Fruit fly (Drosophila melanogaster) whole organism, embryonic: ENCODE measurements around the gene djl.

ENCODE experiments used
- Awh ChIP-seq: fragments of 200-800 bp; sonication (Bioruptor generic); IDR thresholded peaks from 2 replicates; pipeline ENCODE4, ENCODE4 v1.3.6; 2022; ENCODE audit warnings: missing biosample characterization, missing genetic modification characterization
- Bgb ChIP-seq: fragments of 200-800 bp; sonication (Bioruptor generic); IDR thresholded peaks from 2 replicates; pipeline ENCODE4 v1.3.6; 2022; ENCODE audit warnings: missing biosample characterization, missing genetic modification characterization; ENCODE audit not compliant: partially characterized antibody
- BtbVII ChIP-seq: fragments of 200-800 bp; sonication (Bioruptor generic); optimal IDR thresholded peaks from 3 replicates; lab custom pipeline; 2017; ENCODE audit warnings: missing biosample characterization, mild to moderate bottlenecking, missing genetic modification characterization
- CG11085 ChIP-seq: fragments of 200-800 bp; sonication (Bioruptor generic); IDR thresholded peaks from 2 replicates; pipeline ENCODE4 v1.3.6; 2022; ENCODE audit warnings: missing biosample characterization, missing genetic modification characterization
- CG11695 ChIP-seq: fragments of 200-800 bp; sonication (Bioruptor generic); IDR thresholded peaks from 3 replicates; pipeline ENCODE4 v1.3.6; 2022; ENCODE audit warnings: missing biosample characterization, missing genetic modification characterization
- CG12236 ChIP-seq: fragments of 200-800 bp; sonication (Bioruptor generic); optimal IDR thresholded peaks from 2 replicates; lab custom pipeline; 2016; ENCODE audit warnings: missing biosample characterization, missing genetic modification characterization
- CG14965 ChIP-seq: fragments of 200-800 bp; sonication (Bioruptor generic); optimal IDR thresholded peaks from 2 replicates; lab custom pipeline; 2016; ENCODE audit warnings: missing biosample characterization, missing genetic modification characterization, borderline replicate concordance
- CG18599 ChIP-seq: fragments of 200-800 bp; sonication (Bioruptor generic); optimal IDR thresholded peaks from 3 replicates; lab custom pipeline; 2017; ENCODE audit warnings: missing biosample characterization, missing genetic modification characterization, mild to moderate bottlenecking, moderate library complexity, missing genetic modification reagents
- CG32532 ChIP-seq: fragments of 200-800 bp; sonication (Bioruptor generic); IDR thresholded peaks from 2 replicates; pipeline ENCODE4 v1.3.6; 2022; ENCODE audit warnings: missing biosample characterization, missing genetic modification characterization
- CG6683 ChIP-seq: fragments of 200-800 bp; sonication (Bioruptor generic); optimal IDR thresholded peaks from 2 replicates; lab custom pipeline; 2017; ENCODE audit warnings: missing biosample characterization, mild to moderate bottlenecking, missing genetic modification characterization, missing genetic modification reagents
- CG8290 ChIP-seq, 3 experiments: fragments of 200-800 bp; sonication (Bioruptor generic); optimal IDR thresholded peaks; 2 replicates each; lab custom pipeline; 2016 to 2019; ENCODE audit warnings: missing biosample characterization in 3 of 3, missing genetic modification characterization in 3 of 3, mild to moderate bottlenecking in 2 of 3, moderate library complexity in 1 of 3
- CG9797 ChIP-seq: fragments of 200-800 bp; sonication (Bioruptor generic); optimal IDR thresholded peaks from 3 replicates; lab custom pipeline; 2018; ENCODE audit warnings: missing biosample characterization, mild to moderate bottlenecking, missing genetic modification characterization
- D19A ChIP-seq: fragments of 200-800 bp; optimal IDR thresholded peaks from 3 replicates; lab custom pipeline; 2019; ENCODE audit warnings: missing biosample characterization, mild to moderate bottlenecking, missing genetic modification characterization, moderate library complexity
- Dip3 ChIP-seq: fragments of 200-800 bp; sonication (Bioruptor generic); optimal IDR thresholded peaks from 3 replicates; lab custom pipeline; 2016; ENCODE audit warnings: missing biosample characterization, missing genetic modification characterization
- Doc2 ChIP-seq: fragments of 200-800 bp; sonication (Bioruptor generic); IDR thresholded peaks from 2 replicates; pipeline ENCODE4 v1.3.6; 2022; ENCODE audit warnings: missing biosample characterization, missing genetic modification characterization
- Doc3 ChIP-seq: fragments of 200-800 bp; sonication (Bioruptor generic); IDR thresholded peaks from 3 replicates; pipeline ENCODE4 v1.3.6; 2022; ENCODE audit warnings: missing biosample characterization, missing genetic modification characterization; ENCODE audit not compliant: partially characterized antibody
- Eip74EF ChIP-seq, 2 experiments: fragments of 200-800 bp in 1 of 2; fragments of >200 bp in 1 of 2; sonication (Bioruptor generic) in 1 of 2; optimal IDR thresholded peaks; 2 replicates each; lab custom pipeline; 2017 to 2019; ENCODE audit warnings: missing biosample characterization in 2 of 2, missing genetic modification characterization in 2 of 2, mild to moderate bottlenecking in 1 of 2, moderate library complexity in 1 of 2
- Fer1 ChIP-seq: fragments of 200-800 bp; sonication (Bioruptor generic); optimal IDR thresholded peaks from 2 replicates; lab custom pipeline; 2017; ENCODE audit warnings: missing biosample characterization, mild to moderate bottlenecking, missing genetic modification characterization
- GATAe ChIP-seq: fragments of 200-800 bp; sonication (Bioruptor generic); conservative IDR thresholded peaks from 2 replicates; pipeline ENCODE4 v1.3.6; 2022; ENCODE audit warnings: missing biosample characterization, missing genetic modification characterization
- Gsc ChIP-seq: fragments of 200-800 bp; sonication (Bioruptor generic); IDR thresholded peaks from 2 replicates; pipeline ENCODE4 v1.3.6; 2022; ENCODE audit warnings: missing biosample characterization, missing genetic modification characterization
- Gug ChIP-seq: fragments of 200-800 bp; sonication (Bioruptor generic); IDR thresholded peaks from 4 replicates; pipeline ENCODE4 v1.3.6; 2022; ENCODE audit warnings: missing biosample characterization, missing genetic modification characterization
- HLH4C ChIP-seq: fragments of 200-800 bp; sonication (Bioruptor generic); IDR thresholded peaks from 3 replicates; pipeline ENCODE4 v1.3.6; 2022; ENCODE audit warnings: missing biosample characterization, missing genetic modification characterization; ENCODE audit not compliant: partially characterized antibody
- HmgD ChIP-seq: fragments of 200-800 bp; sonication (Bioruptor generic); optimal IDR thresholded peaks from 3 replicates; lab custom pipeline; 2016; ENCODE audit warnings: missing biosample characterization, missing genetic modification characterization
- Meics ChIP-seq: fragments of 200-800 bp; sonication (Bioruptor generic); optimal IDR thresholded peaks from 2 replicates; lab custom pipeline; 2017; ENCODE audit warnings: missing biosample characterization, mild to moderate bottlenecking, missing genetic modification characterization
- Mes4 ChIP-seq: fragments of 200-800 bp; sonication (Bioruptor generic); optimal IDR thresholded peaks from 2 replicates; lab custom pipeline; 2016; ENCODE audit warnings: missing biosample characterization, missing genetic modification characterization
- Opbp ChIP-seq: fragments of 200-800 bp; sonication (Bioruptor generic); IDR thresholded peaks from 3 replicates; pipeline ENCODE4 v1.3.6; 2022; ENCODE audit warnings: missing biosample characterization, missing genetic modification characterization; ENCODE audit not compliant: partially characterized antibody
- Side ChIP-seq: fragments of 200-800 bp; sonication (Bioruptor generic); optimal IDR thresholded peaks from 2 replicates; lab custom pipeline; 2016; ENCODE audit warnings: missing biosample characterization, missing genetic modification characterization
- Sin3A ChIP-seq: fragments of >200 bp; optimal IDR thresholded peaks from 2 replicates; lab custom pipeline; 2018
- TFAM ChIP-seq: fragments of 200-800 bp; sonication (Bioruptor generic); optimal IDR thresholded peaks from 2 replicates; lab custom pipeline; 2017; ENCODE audit warnings: missing biosample characterization, missing genetic modification characterization, inconsistent platforms
- ab ChIP-seq: fragments of 200-800 bp; sonication (Bioruptor generic); optimal IDR thresholded peaks from 2 replicates; lab custom pipeline; 2016; ENCODE audit warnings: missing biosample characterization, missing genetic modification characterization
- az2 ChIP-seq: fragments of 200-800 bp; sonication (Bioruptor generic); optimal IDR thresholded peaks from 3 replicates; lab custom pipeline; 2016; ENCODE audit warnings: missing biosample characterization, missing genetic modification characterization
- br ChIP-seq: fragments of >200 bp; optimal IDR thresholded peaks from 2 replicates; lab custom pipeline; 2017
- cas ChIP-seq: fragments of 200-800 bp; sonication (Bioruptor generic); IDR thresholded peaks from 2 replicates; pipeline ENCODE4 v1.3.6; 2022; ENCODE audit warnings: missing biosample characterization, missing genetic modification characterization
- dan ChIP-seq: fragments of 200-800 bp; sonication (Bioruptor generic); IDR thresholded peaks from 2 replicates; pipeline ENCODE4 v1.3.6; 2022; ENCODE audit warnings: missing biosample characterization, missing genetic modification characterization
- esg ChIP-seq: fragments of 200-800 bp; sonication (Bioruptor generic); conservative IDR thresholded peaks from 2 replicates; pipeline ENCODE4 v1.3.6; 2022; ENCODE audit warnings: missing biosample characterization, missing genetic modification characterization
- exex ChIP-seq: fragments of 200-800 bp; sonication (Bioruptor generic); optimal IDR thresholded peaks from 4 replicates; lab custom pipeline; 2018; ENCODE audit warnings: missing biosample characterization, mild to moderate bottlenecking, missing genetic modification characterization, moderate library complexity
- eyg ChIP-seq: fragments of 200-800 bp; sonication (Bioruptor generic); optimal IDR thresholded peaks from 3 replicates; lab custom pipeline; 2016; ENCODE audit warnings: missing biosample characterization, missing genetic modification characterization
- gro ChIP-seq: fragments of 200-800 bp; sonication (Bioruptor generic); optimal IDR thresholded peaks from 2 replicates; lab custom pipeline; 2016; ENCODE audit warnings: missing biosample characterization, missing genetic modification characterization
- h ChIP-seq: fragments of >200 bp; optimal IDR thresholded peaks from 2 replicates; lab custom pipeline; 2017
- hkb ChIP-seq, 2 experiments: fragments of 200-800 bp in 1 of 2; fragments of >200 bp in 1 of 2; sonication (Bioruptor generic) in 1 of 2; IDR thresholded peaks in 1 of 2; optimal IDR thresholded peaks in 1 of 2; 2 replicates each; pipeline versions ENCODE4 v1.3.6 to Lab custom; 2017 to 2022; ENCODE audit warnings: missing biosample characterization in 1 of 2, missing genetic modification characterization in 1 of 2
- hth ChIP-seq: fragments of >200 bp; optimal IDR thresholded peaks from 2 replicates; lab custom pipeline; 2017; ENCODE audit warnings: inconsistent platforms
- jing ChIP-seq: fragments of 200-800 bp; sonication (Bioruptor generic); optimal IDR thresholded peaks from 2 replicates; lab custom pipeline; 2018; ENCODE audit warnings: missing biosample characterization, mild to moderate bottlenecking, missing genetic modification characterization
- kah ChIP-seq: fragments of 200-800 bp; sonication (Bioruptor generic); optimal IDR thresholded peaks from 2 replicates; lab custom pipeline; 2018; ENCODE audit warnings: missing biosample characterization, mild to moderate bottlenecking, missing genetic modification characterization
- lab ChIP-seq: fragments of 200-800 bp; sonication (Bioruptor generic); optimal IDR thresholded peaks from 3 replicates; lab custom pipeline; 2017; ENCODE audit warnings: missing biosample characterization, missing genetic modification characterization, mild to moderate bottlenecking, moderate library complexity, missing genetic modification reagents
- lbe ChIP-seq: fragments of 200-800 bp; sonication (Bioruptor generic); optimal IDR thresholded peaks from 2 replicates; lab custom pipeline; 2016; ENCODE audit warnings: missing biosample characterization, mild to moderate bottlenecking, missing genetic modification characterization
- p53 ChIP-seq: fragments of 200-800 bp; sonication (Bioruptor generic); optimal IDR thresholded peaks from 2 replicates; lab custom pipeline; 2016; ENCODE audit warnings: missing biosample characterization, missing genetic modification characterization
- pb ChIP-seq: fragments of 200-800 bp; sonication (Bioruptor generic); optimal IDR thresholded peaks from 3 replicates; lab custom pipeline; 2016; ENCODE audit warnings: missing biosample characterization, missing genetic modification characterization
- pros ChIP-seq: fragments of 200-800 bp; sonication (Bioruptor generic); optimal IDR thresholded peaks from 3 replicates; lab custom pipeline; 2019; ENCODE audit warnings: missing biosample characterization, mild to moderate bottlenecking, missing genetic modification characterization, moderate library complexity
- salm ChIP-seq: fragments of 200-800 bp; sonication (Bioruptor generic); optimal IDR thresholded peaks from 2 replicates; lab custom pipeline; 2018; ENCODE audit warnings: missing biosample characterization, mild to moderate bottlenecking, missing genetic modification characterization
- sug ChIP-seq: fragments of 200-800 bp; optimal IDR thresholded peaks from 2 replicates; lab custom pipeline; 2019; ENCODE audit warnings: missing biosample characterization, mild to moderate bottlenecking, missing genetic modification characterization, moderate library complexity
- z ChIP-seq: fragments of 200-800 bp; sonication (Bioruptor generic); IDR thresholded peaks from 3 replicates; pipeline ENCODE4 v1.3.6; 2022; ENCODE audit warnings: missing biosample characterization, missing genetic modification characterization

Gene djl

DNA sequence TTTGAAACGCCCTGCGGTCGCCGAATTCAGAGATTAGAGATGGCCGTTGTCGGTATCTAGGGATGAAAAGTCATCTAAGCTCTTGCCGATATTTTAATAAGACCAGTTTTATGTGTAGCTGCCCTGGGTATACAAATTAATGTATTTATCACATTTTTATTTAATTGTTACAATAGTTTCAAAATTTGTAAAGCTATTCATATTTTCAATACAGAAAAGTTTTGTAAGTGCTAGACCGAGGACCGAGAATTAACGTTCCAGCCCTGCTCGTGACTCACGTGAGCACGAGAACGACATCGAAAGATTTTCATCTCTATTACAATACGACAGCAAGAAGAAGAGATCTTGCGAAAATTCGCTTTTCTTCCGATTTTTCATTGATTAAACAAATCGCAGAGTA, 6.5 kb downstream of the djl start, which contains the start of the genes CG1105 and CG1965 (continued):
- TF ChIP-seq salm (peak; percentile 82), CG14965 (GFP tag; lab: Kevin White, UChicago) (no peak), pb (peak; percentile 68), pros (GFP tag; lab: Kevin White, UChicago) (no peak), z (GFP tag; lab: Robert Waterston, UW) (0 out of 3 replicates have a peak, but pooled peaks have one; percentile 19), Awh (GFP tag; lab: Robert Waterston, UW) (peak; percentile 88), br (no peak), jing (GFP tag; lab: Kevin White, UChicago) (peak; percentile 78), az2 (GFP tag; lab: Kevin White, UChicago) (peak; percentile 95), BtbVII (GFP tag; lab: Kevin White, UChicago) (peak; percentile 64), Mes4 (peak; percentile 83), Dip3 (GFP tag; lab: Kevin White, UChicago) (peak; percentile 94), Gsc (GFP tag; lab: Robert Waterston, UW) (peak; percentile 86), CG8290 (GFP tag; optimal IDR thresholded peaks at IDR 0.05; lab: Kevin White, UChicago) (peak; percentile 91), CG8290 (tag; optimal IDR thresholded peaks at IDR 0.05; lab: Kevin White, UChicago) (peak; percentile 83), hth (lab: Kevin White, UChicago) (no peak), kah (GFP tag; lab: Kevin White, UChicago) (peak; percentile 15), D19A (peak; percentile 73), sug (tag; lab: Kevin White, UChicago) (peak; percentile 92), lab (peak; percentile 92), CG11695 (peak; percentile 85), hkb (optimal IDR thresholded peaks at IDR 0.05; lab: Kevin White, UChicago) (peak; percentile 64), hkb (GFP tag; IDR thresholded peaks at IDR 0.05; lab: Robert Waterston, UW) (peak; percentile 84), HmgD (GFP tag; lab: Kevin White, UChicago) (peak; percentile 78), esg (GFP tag; lab: Robert Waterston, UW) (peak; percentile 92), CG9797 (GFP tag; lab: Kevin White, UChicago) (peak; percentile 94), Sin3A (lab: Kevin White, UChicago) (peak; percentile 98), dan (GFP tag; lab: Robert Waterston, UW) (peak; percentile 90), CG18599 (GFP tag; lab: Kevin White, UChicago) (peak; percentile 90), exex (tag; lab: Kevin White, UChicago) (no peak), lbe (GFP tag; lab: Kevin White, UChicago) (peak; percentile 83), cas (GFP tag; lab: Robert Waterston, UW) (peak; percentile 91), CG6683 (GFP tag; lab: Kevin White, UChicago) (peak; percentile 71), p53 (peak; percentile 82), Opbp (GFP tag; lab: Robert Waterston, UW) (peak; percentile 95), Eip74EF (GFP tag; optimal IDR thresholded peaks at IDR 0.05; lab: Kevin White, UChicago) (peak in 1 of 2 experiments; percentile 74), Bgb (peak; percentile 97), Meics (GFP tag; lab: Kevin White, UChicago) (peak; percentile 88), Side (GFP tag; lab: Kevin White, UChicago) (peak; percentile 91), CG32532 (GFP tag; lab: Robert Waterston, UW) (peak; percentile 96), CG11085 (peak; percentile 91), CG12236 (GFP tag; lab: Kevin White, UChicago) (peak; percentile 84), h (lab: Kevin White, UChicago) (no peak), eyg (GFP tag; lab: Kevin White, UChicago) (peak; percentile 76), Doc3 (peak; percentile 100), Gug (GFP tag; lab: Robert Waterston, UW) (peak; percentile 94; the same call in 3 of the 4 replicates), HLH4C (peak; percentile 95), TFAM (peak; percentile 15), ab (peak; percentile 68), GATAe (GFP tag; lab: Robert Waterston, UW) (peak; percentile 65), Doc2 (GFP tag; lab: Robert Waterston, UW) (peak; percentile 70; the same call in 1 of the 2 replicates), gro (peak; percentile 93), Fer1 (GFP tag; lab: Kevin White, UChicago) (peak; percentile 86)
